Worm (Caenorhabditis elegans) whole organism, L1 larva: ENCODE data around the gene ins-20.
A peak's percentile ranks its signal among the peaks of the same experiment; 100 is the strongest.

Experiments used
- aha-1 ChIP-seq: fragments of 150-350 bp; optimal IDR thresholded peaks from 2 replicates; lab custom pipeline; 2014; ENCODE audit warnings: missing biosample characterization, missing genetic modification characterization
- blmp-1 ChIP-seq: fragments of 150-350 bp; optimal IDR thresholded peaks from 2 replicates; lab custom pipeline; 2014; ENCODE audit warnings: missing biosample characterization, missing genetic modification characterization
- ceh-82 ChIP-seq, 3 experiments: fragments of 150-350 bp in 1 of 3; sonication (generic microtip) in 2 of 3; optimal IDR thresholded peaks; 2 replicates each; lab custom pipeline; 2014 to 2017; ENCODE audit warnings: missing biosample characterization in 3 of 3, missing genetic modification characterization in 3 of 3
- elt-3 ChIP-seq, 6 experiments: fragments of 150-350 bp in 1 of 6; sonication (generic microtip); optimal IDR thresholded peaks; 2 replicates each; lab custom pipeline; 2017 to 2018; ENCODE audit warnings: missing biosample characterization in 6 of 6, missing genetic modification characterization in 6 of 6, inconsistent platforms in 1 of 6
- tlp-1 ChIP-seq: fragments of 150-350 bp; optimal IDR thresholded peaks from 2 replicates; lab custom pipeline; 2014; ENCODE audit warnings: missing biosample characterization, missing genetic modification characterization
- ztf-11 ChIP-seq, 2 experiments: sonication (generic microtip); optimal IDR thresholded peaks; 2 replicates each; lab custom pipeline; 2016 to 2017; ENCODE audit warnings: missing genetic modification characterization in 2 of 2, missing biosample characterization in 1 of 2, missing compliant biosample characterization in 1 of 2

DNA sequence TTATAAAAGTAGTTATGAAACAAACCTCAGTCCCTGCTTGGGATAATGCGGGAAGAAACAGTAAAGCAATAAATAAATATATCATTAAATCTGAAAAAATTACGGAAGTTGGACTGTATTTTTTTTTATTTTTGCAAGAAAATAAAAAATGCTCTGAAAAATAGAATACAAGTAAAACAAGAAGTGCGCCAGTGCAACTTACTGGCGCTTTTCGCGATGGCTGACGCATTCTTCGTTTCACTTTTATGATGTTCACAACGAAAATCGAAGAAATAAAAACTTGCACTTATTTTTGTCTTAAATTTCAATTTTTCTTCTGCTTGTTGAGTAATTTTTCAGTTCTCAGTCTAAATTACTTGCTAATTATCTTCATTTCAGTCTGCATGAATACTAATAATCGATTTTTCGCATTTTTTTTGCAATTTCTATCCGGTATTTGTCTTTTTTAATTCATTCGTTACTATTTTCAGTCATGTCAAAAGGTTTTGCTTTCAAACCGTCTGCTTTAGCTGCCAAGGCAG lies 37.1 kb downstream of the ins-20 start, which contains the start of the genes R12C12.6 and ran-5:
- peak; percentile 79 for TF ChIP-seq blmp-1 (tag; lab: Kevin White, UChicago)
- no peak for TF ChIP-seq tlp-1 (tag; lab: Kevin White, UChicago)
- TF ChIP-seq ceh-82 (tag; optimal IDR thresholded peaks at IDR 0.05; lab: Kevin White, UChicago) = peak; percentile 82 to 91 (median 87)
- peak in 2 of 6 experiments; percentile 33 to 78 for TF ChIP-seq elt-3 (tag; optimal IDR thresholded peaks at IDR 0.05; lab: Kevin White, UChicago)
- TF ChIP-seq ztf-11 (tag; optimal IDR thresholded peaks at IDR 0.05; lab: Kevin White, UChicago) = peak in 1 of 2 experiments; percentile 68
- no peak for TF ChIP-seq aha-1
